Worm (Caenorhabditis elegans): ENCODE measurements around the gene dnj-10.

DNA sequence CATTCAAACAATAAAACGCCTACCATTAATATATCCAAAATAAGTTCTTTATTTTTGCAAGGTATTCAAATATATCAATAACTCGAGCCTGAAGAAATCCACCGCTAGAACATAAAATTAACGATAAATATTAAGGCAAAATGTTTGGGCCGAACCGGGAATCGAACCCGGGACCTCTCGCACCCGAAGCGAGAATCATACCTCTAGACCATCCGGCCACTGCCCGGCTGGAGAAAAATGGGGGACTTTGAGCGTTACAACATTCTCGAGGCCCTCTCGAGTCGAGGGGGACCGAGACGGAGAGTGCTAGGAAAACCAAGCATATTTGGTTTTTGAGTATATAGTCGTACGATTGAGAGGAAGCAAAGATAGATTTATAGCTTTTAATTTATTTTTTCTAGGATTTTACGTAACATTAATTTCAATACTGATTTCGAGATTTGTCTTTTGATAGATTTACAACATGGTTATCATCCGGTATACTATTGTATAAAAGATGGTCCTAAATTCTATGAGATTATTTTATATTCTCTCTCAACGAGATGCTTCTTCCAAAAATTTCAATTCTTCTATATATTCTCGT is 19.4 kb downstream of the dnj-10 start, which contains the start of gene flp-23:
- TF ChIP-seq egl-43 (GFP tag; IDR thresholded peaks at IDR 0.05) (no peak; the same call in none of the 2 replicates), unc-62 (GFP tag; optimal IDR thresholded peaks at IDR 0.05 in 1 of 2) (peak in 1 of 2 experiments; percentile 58), unc-62 (tag; optimal IDR thresholded peaks at IDR 0.05) (no peak), nhr-25 (tag; optimal IDR thresholded peaks at IDR 0.05; ENCODE audit: borderline replicate concordance, insufficient read depth) (no peak), aha-1 (tag) (peak; percentile 98)

Measured in whole organism, L4 larva.